Worm (Caenorhabditis elegans) whole organism, L3 larva: ENCODE results near the gene npr-35.
A peak's percentile ranks its signal among the peaks of the same experiment; 100 is the strongest.

Experiments used
- R02D3.7 ChIP-seq: fragments of 150-350 bp; optimal IDR thresholded peaks from 2 replicates; lab custom pipeline; 2014; ENCODE audit warnings: missing biosample characterization, missing genetic modification characterization
- ZK546.5 ChIP-seq: sonication (generic microtip); optimal IDR thresholded peaks from 2 replicates; lab custom pipeline; 2017; ENCODE audit warnings: missing biosample characterization, missing genetic modification characterization
- aly-2 ChIP-seq: fragments of 150-350 bp; optimal IDR thresholded peaks from 2 replicates; lab custom pipeline; 2014; ENCODE audit warnings: missing biosample characterization, missing genetic modification characterization
- ceh-16 ChIP-seq: sonication (generic microtip); optimal IDR thresholded peaks from 2 replicates; lab custom pipeline; 2017; ENCODE audit warnings: missing biosample characterization, missing genetic modification characterization
- ceh-28 ChIP-seq: fragments of 150-350 bp; optimal IDR thresholded peaks from 2 replicates; lab custom pipeline; 2014; ENCODE audit warnings: missing biosample characterization, missing genetic modification reagents, missing genetic modification characterization
- ceh-82 ChIP-seq: fragments of 150-350 bp; optimal IDR thresholded peaks from 2 replicates; lab custom pipeline; 2014; ENCODE audit warnings: missing biosample characterization, missing genetic modification characterization
- ceh-9 ChIP-seq: sonication (generic microtip); optimal IDR thresholded peaks from 2 replicates; lab custom pipeline; 2018; ENCODE audit warnings: missing biosample characterization, missing genetic modification characterization
- daf-12 ChIP-seq: fragments of 150-350 bp; optimal IDR thresholded peaks from 2 replicates; lab custom pipeline; 2014; ENCODE audit warnings: missing biosample characterization, missing genetic modification reagents, missing genetic modification characterization
- egl-27 ChIP-seq: sonication (generic microtip); optimal IDR thresholded peaks from 4 replicates; lab custom pipeline; 2017; ENCODE audit warnings: missing biosample characterization, missing genetic modification reagents, missing genetic modification characterization
- elt-1 ChIP-seq: fragments of 150-350 bp; optimal IDR thresholded peaks from 2 replicates; lab custom pipeline; 2014; ENCODE audit warnings: missing biosample characterization, missing genetic modification characterization
- elt-2 ChIP-seq: sonication (generic microtip); optimal IDR thresholded peaks from 2 replicates; lab custom pipeline; 2016; ENCODE audit warnings: missing genetic modification reagents, mild to moderate bottlenecking, missing genetic modification characterization, missing compliant biosample characterization
- elt-3 ChIP-seq, 3 experiments: fragments of 150-350 bp in 1 of 3; sonication (generic microtip) in 2 of 3; optimal IDR thresholded peaks; 2 replicates in 2 of 3; 4 replicates in 1 of 3; lab custom pipeline; 2014 to 2017; ENCODE audit warnings: missing biosample characterization in 3 of 3, missing genetic modification characterization in 3 of 3
- eor-1 ChIP-seq, 2 experiments: fragments of 150-350 bp; optimal IDR thresholded peaks; 2 replicates each; lab custom pipeline; 2014 to 2018; ENCODE audit warnings: missing biosample characterization in 2 of 2, missing genetic modification characterization in 2 of 2
- fkh-10 ChIP-seq: sonication (generic microtip); optimal IDR thresholded peaks from 2 replicates; lab custom pipeline; 2017; ENCODE audit warnings: missing biosample characterization, missing genetic modification reagents, missing genetic modification characterization
- fos-1 ChIP-seq: fragments of 150-350 bp; optimal IDR thresholded peaks from 2 replicates; lab custom pipeline; 2014; ENCODE audit warnings: missing biosample characterization, missing genetic modification characterization
- hmg-11 ChIP-seq: sonication (generic microtip); optimal IDR thresholded peaks from 2 replicates; lab custom pipeline; 2016; ENCODE audit warnings: missing genetic modification characterization, missing compliant biosample characterization
- jun-1 ChIP-seq: fragments of 150-350 bp; optimal IDR thresholded peaks from 2 replicates; lab custom pipeline; 2014; ENCODE audit warnings: missing biosample characterization, missing genetic modification reagents, missing genetic modification characterization
- lin-15B ChIP-seq: fragments of 150-350 bp; optimal IDR thresholded peaks from 2 replicates; lab custom pipeline; 2014; ENCODE audit warnings: missing biosample characterization, missing genetic modification characterization
- lin-39 ChIP-seq: fragments of 150-350 bp; optimal IDR thresholded peaks from 2 replicates; lab custom pipeline; 2018; ENCODE audit warnings: missing biosample characterization, missing genetic modification reagents, missing genetic modification characterization
- mdl-1 ChIP-seq: fragments of 150-350 bp; optimal IDR thresholded peaks from 2 replicates; lab custom pipeline; 2014; ENCODE audit warnings: missing biosample characterization, missing genetic modification characterization
- mml-1 ChIP-seq: fragments of 150-350 bp; sonication (generic microtip); optimal IDR thresholded peaks from 3 replicates; lab custom pipeline; 2014; ENCODE audit warnings: missing biosample characterization, missing genetic modification characterization
- nfya-1 ChIP-seq: sonication (generic microtip); optimal IDR thresholded peaks from 2 replicates; lab custom pipeline; 2017; ENCODE audit warnings: missing genetic modification characterization, mild to moderate bottlenecking, missing compliant biosample characterization, antibody characterized with exemption, moderate library complexity; ENCODE audit not compliant: insufficient read depth
- nhr-11 ChIP-seq: fragments of 150-350 bp; optimal IDR thresholded peaks from 2 replicates; lab custom pipeline; 2014; ENCODE audit warnings: missing biosample characterization, missing genetic modification characterization
- nhr-12 ChIP-seq: fragments of 150-350 bp; optimal IDR thresholded peaks from 2 replicates; lab custom pipeline; 2014; ENCODE audit warnings: missing biosample characterization, missing genetic modification characterization
- nhr-23 ChIP-seq: fragments of 150-350 bp; optimal IDR thresholded peaks from 2 replicates; lab custom pipeline; 2014; ENCODE audit warnings: missing biosample characterization, missing genetic modification reagents, missing genetic modification characterization
- nhr-237 ChIP-seq: fragments of 150-350 bp; optimal IDR thresholded peaks from 2 replicates; lab custom pipeline; 2014; ENCODE audit warnings: missing biosample characterization, missing genetic modification characterization
- nhr-25 ChIP-seq: sonication (generic microtip); optimal IDR thresholded peaks from 2 replicates; lab custom pipeline; 2017; ENCODE audit warnings: missing biosample characterization, missing genetic modification characterization
- nhr-28 ChIP-seq: fragments of 150-350 bp; optimal IDR thresholded peaks from 2 replicates; lab custom pipeline; 2014; ENCODE audit warnings: missing biosample characterization, missing genetic modification characterization
- nhr-43 ChIP-seq: sonication (generic microtip); optimal IDR thresholded peaks from 2 replicates; lab custom pipeline; 2016; ENCODE audit warnings: mild to moderate bottlenecking, missing genetic modification characterization, missing compliant biosample characterization; ENCODE audit not compliant: poor library complexity, severe bottlenecking
- nhr-67 ChIP-seq: fragments of 150-350 bp; optimal IDR thresholded peaks from 2 replicates; lab custom pipeline; 2014; ENCODE audit warnings: missing biosample characterization, missing genetic modification characterization
- nhr-76 ChIP-seq: fragments of 150-350 bp; sonication (generic microtip); optimal IDR thresholded peaks from 5 replicates; lab custom pipeline; 2014; ENCODE audit warnings: missing biosample characterization, missing genetic modification characterization
- nhr-77 ChIP-seq: fragments of 150-350 bp; optimal IDR thresholded peaks from 2 replicates; lab custom pipeline; 2014; ENCODE audit warnings: missing biosample characterization, missing genetic modification characterization
- pha-4 ChIP-seq: fragments of 150-350 bp; optimal IDR thresholded peaks from 2 replicates; lab custom pipeline; 2014; ENCODE audit warnings: missing biosample characterization, missing genetic modification reagents, missing genetic modification characterization
- pqm-1 ChIP-seq: fragments of 150-350 bp; optimal IDR thresholded peaks from 2 replicates; lab custom pipeline; 2017; ENCODE audit warnings: missing biosample characterization, missing genetic modification characterization, inconsistent platforms
- sea-2 ChIP-seq: fragments of 150-350 bp; sonication (generic microtip); optimal IDR thresholded peaks from 4 replicates; lab custom pipeline; 2014; ENCODE audit warnings: missing biosample characterization, missing genetic modification reagents, missing genetic modification characterization
- skn-1 ChIP-seq: fragments of 150-350 bp; optimal IDR thresholded peaks from 2 replicates; lab custom pipeline; 2014; ENCODE audit warnings: missing biosample characterization, missing genetic modification characterization
- snpc-4 ChIP-seq: fragments of 150-350 bp; optimal IDR thresholded peaks from 2 replicates; lab custom pipeline; 2014; ENCODE audit warnings: missing biosample characterization, missing genetic modification characterization
- tbx-2 ChIP-seq: sonication (generic microtip); optimal IDR thresholded peaks from 2 replicates; lab custom pipeline; 2016; ENCODE audit warnings: mild to moderate bottlenecking, missing genetic modification characterization, missing compliant biosample characterization
- unc-39 ChIP-seq: sonication (generic microtip); optimal IDR thresholded peaks from 4 replicates; lab custom pipeline; 2017; ENCODE audit warnings: missing biosample characterization, missing genetic modification characterization
- unc-62 ChIP-seq: fragments of 150-350 bp; sonication (generic microtip); optimal IDR thresholded peaks from 4 replicates; lab custom pipeline; 2014; ENCODE audit warnings: missing biosample characterization, missing genetic modification reagents, missing genetic modification characterization
- zag-1 ChIP-seq: fragments of 150-350 bp; optimal IDR thresholded peaks from 2 replicates; lab custom pipeline; 2014; ENCODE audit warnings: missing biosample characterization, missing genetic modification characterization
- ztf-11 ChIP-seq: fragments of 150-350 bp; optimal IDR thresholded peaks from 2 replicates; lab custom pipeline; 2014; ENCODE audit warnings: missing biosample characterization, missing genetic modification characterization

npr-35 gene

DNA sequence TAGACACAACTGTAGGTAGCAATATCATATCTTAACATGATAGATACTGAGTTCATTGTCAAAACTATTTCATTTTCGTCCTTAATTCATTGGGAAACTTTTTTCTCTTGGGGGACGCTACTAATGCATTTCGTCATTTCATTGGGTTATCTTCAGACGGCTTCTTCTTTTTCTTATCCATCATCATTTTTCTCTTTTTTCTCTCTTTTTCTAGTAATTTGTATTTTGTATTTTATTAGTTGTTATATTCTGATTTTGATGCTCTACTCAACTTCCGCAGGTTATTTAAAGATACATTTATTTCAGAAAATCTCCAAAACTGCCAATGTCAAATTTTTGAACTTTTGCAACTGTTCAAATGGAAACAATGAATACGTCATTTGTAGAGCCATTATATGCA, at the start of gene npr-35:
Gene npr-35 (plus strand): TSS at position 301 of the 400 bp plus-strand sequence.
- no peak for TF ChIP-seq lin-39 (tag; lab: Kevin White, UChicago)
- TF ChIP-seq nhr-23 (tag; lab: Kevin White, UChicago), result no peak
- no peak for TF ChIP-seq mdl-1 (tag; lab: Kevin White, UChicago)
- no peak for TF ChIP-seq fos-1 (tag; lab: Kevin White, UChicago)
- TF ChIP-seq skn-1 (tag; lab: Kevin White, UChicago), result no peak
- no peak for TF ChIP-seq nhr-237 (tag; lab: Kevin White, UChicago)
- no peak for TF ChIP-seq lin-15B
- no peak for TF ChIP-seq tbx-2 (tag; lab: Kevin White, UChicago)
- no peak for TF ChIP-seq hmg-11

DNA sequence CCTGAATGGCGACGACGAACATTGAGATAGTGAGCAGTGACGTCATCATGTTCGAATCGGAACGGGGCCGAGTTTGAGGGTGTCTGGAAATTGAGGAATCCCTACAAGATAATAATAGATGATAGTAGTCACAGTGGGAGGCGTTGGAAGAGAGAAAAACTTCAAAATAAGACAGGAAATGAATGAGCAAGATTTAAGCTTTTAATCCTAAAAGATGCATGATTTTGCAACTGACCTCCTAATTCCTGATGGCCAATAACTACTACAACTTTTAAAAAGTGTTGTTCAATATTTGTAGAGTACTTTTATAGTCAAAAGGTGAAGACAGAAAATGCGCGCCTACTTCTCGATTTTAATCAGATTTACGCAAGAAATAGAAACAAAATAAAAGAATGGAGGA, 45.3 kb upstream of the npr-35 start, which contains the start of gene flp-13:
Gene flp-13 (minus strand): TSS at position 101 of the 400 bp plus-strand sequence.
- TF ChIP-seq pha-4 (tag; lab: Kevin White, UChicago) (no peak), tbx-2 (tag; lab: Kevin White, UChicago) (no peak), nhr-77 (tag; lab: Kevin White, UChicago) (no peak), nfya-1 (tag; lab: Kevin White, UChicago) (no peak), ceh-16 (tag; lab: Kevin White, UChicago) (no peak), nhr-28 (tag; lab: Kevin White, UChicago) (no peak), jun-1 (tag; lab: Kevin White, UChicago) (no peak), nhr-43 (tag; lab: Kevin White, UChicago) (no peak), ZK546.5 (tag; lab: Kevin White, UChicago) (no peak), lin-39 (tag; lab: Kevin White, UChicago) (no peak), eor-1 (tag; optimal IDR thresholded peaks at IDR 0.05; lab: Kevin White, UChicago) (no peak), sea-2 (GFP tag; lab: Kevin White, UChicago) (no peak), ceh-28 (no peak), elt-3 (tag; optimal IDR thresholded peaks at IDR 0.05; lab: Kevin White, UChicago) (no peak), nhr-11 (tag; lab: Kevin White, UChicago) (no peak)

- no peak for TF ChIP-seq egl-27
- TF ChIP-seq nhr-23 (tag; lab: Kevin White, UChicago), result no peak
- no peak for TF ChIP-seq nhr-67 (tag; lab: Kevin White, UChicago)
- TF ChIP-seq nhr-237 (tag; lab: Kevin White, UChicago), result no peak
- TF ChIP-seq nhr-25 (tag; lab: Kevin White, UChicago), result no peak
- no peak for TF ChIP-seq nfya-1 (tag; lab: Kevin White, UChicago)
- TF ChIP-seq eor-1 (tag; optimal IDR thresholded peaks at IDR 0.05; lab: Kevin White, UChicago), result no peak
- TF ChIP-seq ztf-11 (tag; lab: Kevin White, UChicago), result no peak
- no peak for TF ChIP-seq tbx-2 (tag; lab: Kevin White, UChicago)
- TF ChIP-seq ceh-28, result no peak
- no peak for TF ChIP-seq ZK546.5 (tag; lab: Kevin White, UChicago)
- no peak for TF ChIP-seq skn-1 (tag; lab: Kevin White, UChicago)
- TF ChIP-seq nhr-76, result no peak
- no peak for TF ChIP-seq elt-2 (tag; lab: Kevin White, UChicago)
- no peak for TF ChIP-seq fkh-10 (GFP tag; lab: Kevin White, UChicago)
- TF ChIP-seq ceh-82 (tag; lab: Kevin White, UChicago), result no peak
- no peak for TF ChIP-seq sea-2 (GFP tag; lab: Kevin White, UChicago)
- TF ChIP-seq pha-4 (tag; lab: Kevin White, UChicago), result no peak
- TF ChIP-seq ceh-16 (tag; lab: Kevin White, UChicago), result no peak
- TF ChIP-seq nhr-12 (tag; lab: Kevin White, UChicago), result no peak
- TF ChIP-seq, all 47 proteins: peak for 0
Observed at ce11 chrIV:7706805-7707204, 36.8 kb upstream of the npr-35 start, which contains the start of gene F33D4.4. Gene F33D4.4 (minus strand): TSS chrIV:7706905.

DNA sequence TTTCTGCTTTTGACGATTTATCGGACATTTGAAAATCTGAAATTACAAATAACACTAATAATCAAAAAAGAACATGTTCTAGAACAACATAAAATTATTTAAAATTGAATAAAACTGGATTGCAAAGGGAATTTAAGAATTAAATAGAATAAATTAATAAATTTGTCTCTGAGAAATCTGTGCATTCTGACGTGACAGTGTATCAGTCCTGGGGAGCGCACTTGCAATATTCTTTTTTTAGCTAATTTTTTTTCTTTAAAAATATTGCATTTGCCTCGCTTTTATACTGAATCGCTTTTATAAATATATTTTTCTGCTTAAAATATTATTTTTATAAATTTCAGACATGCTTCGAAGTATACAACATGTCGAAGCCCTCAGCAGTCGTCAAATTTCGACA, 33.9 kb upstream of the npr-35 start, which contains the start of the genes mrpl-1, emc-6 and mrps-24:
Gene mrpl-1 (minus strand): TSS at position 1 of the 400 bp plus-strand sequence.
Gene emc-6 (minus strand): TSS at position 36 of the 400 bp plus-strand sequence.
Gene mrps-24 (plus strand): TSS at position 345 of the 400 bp plus-strand sequence.
- TF ChIP-seq elt-3 (tag; optimal IDR thresholded peaks at IDR 0.05; lab: Kevin White, UChicago), result no peak
- no peak for TF ChIP-seq nhr-77 (tag; lab: Kevin White, UChicago)
- no peak for TF ChIP-seq nhr-76
- peak; percentile 35 for TF ChIP-seq elt-2 (tag; lab: Kevin White, UChicago)
- TF ChIP-seq nhr-23 (tag; lab: Kevin White, UChicago), result peak; percentile 67
- TF ChIP-seq lin-15B, result peak; percentile 88
- no peak for TF ChIP-seq ceh-82 (tag; lab: Kevin White, UChicago)
- TF ChIP-seq nhr-67 (tag; lab: Kevin White, UChicago), result no peak
- TF ChIP-seq nhr-28 (tag; lab: Kevin White, UChicago), result no peak
- no peak for TF ChIP-seq eor-1 (tag; optimal IDR thresholded peaks at IDR 0.05; lab: Kevin White, UChicago)
- TF ChIP-seq aly-2 (tag; lab: Kevin White, UChicago), result no peak
- TF ChIP-seq tbx-2 (tag; lab: Kevin White, UChicago), result peak; percentile 13
- no peak for TF ChIP-seq ceh-16 (tag; lab: Kevin White, UChicago)
- TF ChIP-seq nhr-237 (tag; lab: Kevin White, UChicago), result no peak
- peak; percentile 68 for TF ChIP-seq nfya-1 (tag; lab: Kevin White, UChicago)
- TF ChIP-seq snpc-4 (tag; lab: Kevin White, UChicago), result peak; percentile 67
- no peak for TF ChIP-seq elt-1 (tag; lab: Kevin White, UChicago)
- peak; percentile 34 for TF ChIP-seq pqm-1 (tag; lab: Kevin White, UChicago)
- no peak for TF ChIP-seq mml-1 (tag; lab: Kevin White, UChicago)
- TF ChIP-seq fos-1 (tag; lab: Kevin White, UChicago), result no peak
- TF ChIP-seq zag-1 (tag; lab: Kevin White, UChicago), result no peak
- TF ChIP-seq daf-12, result no peak
- no peak for TF ChIP-seq fkh-10 (GFP tag; lab: Kevin White, UChicago)
- TF ChIP-seq hmg-11, result peak; percentile 57
- no peak for TF ChIP-seq egl-27
- TF ChIP-seq R02D3.7 (tag; lab: Kevin White, UChicago), result no peak
- no peak for TF ChIP-seq unc-62 (GFP tag; lab: Kevin White, UChicago)
- no peak for TF ChIP-seq jun-1 (tag; lab: Kevin White, UChicago)
- TF ChIP-seq ceh-9 (tag; lab: Kevin White, UChicago), result no peak
- peak; percentile 82 for TF ChIP-seq pha-4 (tag; lab: Kevin White, UChicago)
- no peak for TF ChIP-seq unc-39 (tag; lab: Kevin White, UChicago)
